Fruit fly (Drosophila melanogaster) whole organism, embryonic: Measurements from ENCODE around the gene Cyp4ac3.

Experiments used
- ATbp ChIP-seq: fragments of 200-800 bp; sonication (Bioruptor generic); optimal IDR thresholded peaks from 2 replicates; lab custom pipeline; 2017; ENCODE audit warnings: missing biosample characterization, mild to moderate bottlenecking, missing genetic modification characterization, missing genetic modification reagents
- Abd-B ChIP-seq: fragments of 200-800 bp; sonication (Bioruptor generic); optimal IDR thresholded peaks from 2 replicates; lab custom pipeline; 2018; ENCODE audit warnings: missing biosample characterization, mild to moderate bottlenecking, missing genetic modification characterization, moderate library complexity
- Bteb2 ChIP-seq: fragments of 200-800 bp; sonication (Bioruptor generic); optimal IDR thresholded peaks from 2 replicates; lab custom pipeline; 2016; ENCODE audit warnings: missing biosample characterization, missing genetic modification characterization
- CG10321 ChIP-seq: fragments of 200-800 bp; sonication (Bioruptor generic); IDR thresholded peaks from 2 replicates; pipeline ENCODE4 v1.3.6; 2022; ENCODE audit warnings: missing biosample characterization, missing genetic modification characterization
- CG10959 ChIP-seq: fragments of 200-800 bp; sonication (Bioruptor generic); IDR thresholded peaks from 2 replicates; pipeline ENCODE4 v1.3.6; 2022; ENCODE audit warnings: missing biosample characterization, missing genetic modification characterization
- CG10979 ChIP-seq: fragments of 200-800 bp; sonication (Bioruptor generic); optimal IDR thresholded peaks from 2 replicates; lab custom pipeline; 2018; ENCODE audit warnings: missing biosample characterization, mild to moderate bottlenecking, missing genetic modification characterization, moderate library complexity
- CG11504 ChIP-seq: fragments of 200-800 bp; sonication (Bioruptor generic); optimal IDR thresholded peaks from 3 replicates; lab custom pipeline; 2019; ENCODE audit warnings: missing biosample characterization, mild to moderate bottlenecking, missing genetic modification characterization, moderate library complexity
- CG11723 ChIP-seq: fragments of 200-800 bp; sonication (Bioruptor generic); optimal IDR thresholded peaks from 2 replicates; lab custom pipeline; 2017; ENCODE audit warnings: missing biosample characterization, mild to moderate bottlenecking, missing genetic modification characterization
- CG12219 ChIP-seq: fragments of 200-800 bp; sonication (Bioruptor generic); optimal IDR thresholded peaks from 3 replicates; lab custom pipeline; 2018; ENCODE audit warnings: missing biosample characterization, mild to moderate bottlenecking, missing genetic modification characterization
- CG14014 ChIP-seq: fragments of 200-800 bp; sonication (Bioruptor generic); IDR thresholded peaks from 2 replicates; pipeline ENCODE4 v1.3.6; 2022; ENCODE audit warnings: missing biosample characterization, missing genetic modification characterization
- CG15479 ChIP-seq: fragments of 200-800 bp; sonication (Bioruptor generic); optimal IDR thresholded peaks from 3 replicates; lab custom pipeline; 2019; ENCODE audit warnings: missing biosample characterization, mild to moderate bottlenecking, missing genetic modification characterization, moderate library complexity
- CG18764 ChIP-seq: fragments of 200-800 bp; sonication (Bioruptor generic); optimal IDR thresholded peaks from 3 replicates; lab custom pipeline; 2016; ENCODE audit warnings: missing biosample characterization, missing genetic modification characterization
- CG31441 ChIP-seq: fragments of 200-800 bp; sonication (Bioruptor generic); IDR thresholded peaks from 2 replicates; pipeline ENCODE4 v1.3.6; 2022; ENCODE audit warnings: missing biosample characterization, missing genetic modification characterization
- CG34422 ChIP-seq: fragments of 200-800 bp; sonication (Bioruptor generic); IDR thresholded peaks from 3 replicates; pipeline ENCODE4 v1.3.6; 2022; ENCODE audit warnings: missing biosample characterization, missing genetic modification characterization
- CG42726 ChIP-seq: fragments of 200-800 bp; sonication (Bioruptor generic); IDR thresholded peaks from 2 replicates; pipeline ENCODE4 v1.3.6; 2022; ENCODE audit warnings: missing biosample characterization, missing genetic modification characterization; ENCODE audit not compliant: partially characterized antibody
- CG5953 ChIP-seq: fragments of 200-800 bp; sonication (Bioruptor generic); IDR thresholded peaks from 2 replicates; pipeline ENCODE4 v1.3.6; 2022; ENCODE audit warnings: missing biosample characterization, missing genetic modification characterization
- CG6654 ChIP-seq: fragments of 200-800 bp; sonication (Bioruptor generic); optimal IDR thresholded peaks from 2 replicates; lab custom pipeline; 2017; ENCODE audit warnings: missing biosample characterization, mild to moderate bottlenecking, missing genetic modification characterization
- CG8388 ChIP-seq: fragments of 200-800 bp; sonication (Bioruptor generic); optimal IDR thresholded peaks from 2 replicates; lab custom pipeline; 2019; ENCODE audit warnings: missing biosample characterization, mild to moderate bottlenecking, missing genetic modification characterization, moderate library complexity
- CG9932 ChIP-seq: fragments of 200-800 bp; sonication (Bioruptor generic); IDR thresholded peaks from 2 replicates; pipeline ENCODE4 v1.3.6; 2022; ENCODE audit warnings: missing biosample characterization, missing genetic modification characterization
- CrebB ChIP-seq: fragments of 200-800 bp; sonication (Bioruptor generic); optimal IDR thresholded peaks from 3 replicates; lab custom pipeline; 2018; ENCODE audit warnings: missing biosample characterization, mild to moderate bottlenecking, missing genetic modification characterization
- Dip2 ChIP-seq: fragments of 200-800 bp; sonication (Bioruptor generic); IDR thresholded peaks from 2 replicates; pipeline ENCODE4 v1.3.6; 2022; ENCODE audit warnings: missing biosample characterization, missing genetic modification characterization
- Doc2 ChIP-seq: fragments of 200-800 bp; sonication (Bioruptor generic); IDR thresholded peaks from 2 replicates; pipeline ENCODE4 v1.3.6; 2022; ENCODE audit warnings: missing biosample characterization, missing genetic modification characterization
- Elba2 ChIP-seq: fragments of 200-800 bp; sonication (Bioruptor generic); optimal IDR thresholded peaks from 3 replicates; lab custom pipeline; 2016; ENCODE audit warnings: missing biosample characterization, missing genetic modification characterization
- HLHmδ ChIP-seq: fragments of 200-800 bp; sonication (Bioruptor generic); optimal IDR thresholded peaks from 2 replicates; lab custom pipeline; 2018; ENCODE audit warnings: missing biosample characterization, mild to moderate bottlenecking, missing genetic modification characterization, moderate library complexity
- MTF-1 ChIP-seq: fragments of 200-800 bp; sonication (Bioruptor generic); optimal IDR thresholded peaks from 2 replicates; lab custom pipeline; 2018; ENCODE audit warnings: missing biosample characterization, mild to moderate bottlenecking, missing genetic modification characterization, borderline replicate concordance
- Mes4 ChIP-seq: fragments of 200-800 bp; sonication (Bioruptor generic); optimal IDR thresholded peaks from 2 replicates; lab custom pipeline; 2016; ENCODE audit warnings: missing biosample characterization, missing genetic modification characterization
- Mrtf ChIP-seq: fragments of 200-800 bp; sonication (Bioruptor generic); IDR thresholded peaks from 3 replicates; pipeline ENCODE4 v1.3.6; 2022; ENCODE audit warnings: missing biosample characterization, missing genetic modification characterization
- NC2α ChIP-seq: fragments of 200-800 bp; sonication (Bioruptor generic); optimal IDR thresholded peaks from 2 replicates; lab custom pipeline; 2016; ENCODE audit warnings: missing biosample characterization, missing genetic modification characterization
- NC2β ChIP-seq: fragments of 200-800 bp; sonication (Bioruptor generic); optimal IDR thresholded peaks from 2 replicates; lab custom pipeline; 2016; ENCODE audit warnings: missing biosample characterization, missing genetic modification characterization
- Nf-YC ChIP-seq: fragments of 200-800 bp; optimal IDR thresholded peaks from 3 replicates; lab custom pipeline; 2019; ENCODE audit warnings: missing biosample characterization, mild to moderate bottlenecking, missing genetic modification characterization, moderate library complexity
- Taf1 ChIP-seq: fragments of 200-800 bp; sonication (Bioruptor generic); IDR thresholded peaks from 2 replicates; pipeline ENCODE4 v1.3.6; 2022; ENCODE audit warnings: missing biosample characterization, missing genetic modification characterization
- bbx ChIP-seq: fragments of 200-800 bp; sonication (Bioruptor generic); IDR thresholded peaks from 2 replicates; pipeline ENCODE4 v1.3.6; 2022; ENCODE audit warnings: missing biosample characterization, missing genetic modification characterization; ENCODE audit not compliant: partially characterized antibody
- bcd ChIP-seq: fragments of 200-800 bp; sonication (Bioruptor generic); optimal IDR thresholded peaks from 2 replicates; lab custom pipeline; 2017; ENCODE audit warnings: missing biosample characterization, mild to moderate bottlenecking, missing genetic modification characterization
- bowl ChIP-seq: fragments of 200-800 bp; sonication (Bioruptor generic); IDR thresholded peaks from 2 replicates; pipeline ENCODE4 v1.3.6; 2022; ENCODE audit warnings: missing biosample characterization, missing genetic modification characterization
- dan ChIP-seq: fragments of 200-800 bp; sonication (Bioruptor generic); IDR thresholded peaks from 2 replicates; pipeline ENCODE4 v1.3.6; 2022; ENCODE audit warnings: missing biosample characterization, missing genetic modification characterization
- emc ChIP-seq: fragments of 200-800 bp; sonication (Bioruptor generic); optimal IDR thresholded peaks from 2 replicates; lab custom pipeline; 2016; ENCODE audit warnings: missing biosample characterization, missing genetic modification characterization
- fd3F ChIP-seq: fragments of 200-800 bp; sonication (Bioruptor generic); optimal IDR thresholded peaks from 2 replicates; lab custom pipeline; 2018; ENCODE audit warnings: missing biosample characterization, mild to moderate bottlenecking, missing genetic modification characterization, moderate library complexity
- fd96Cb ChIP-seq: fragments of 200-800 bp; sonication (Bioruptor generic); optimal IDR thresholded peaks from 2 replicates; lab custom pipeline; 2018; ENCODE audit warnings: missing biosample characterization, mild to moderate bottlenecking, missing genetic modification characterization, moderate library complexity
- grn ChIP-seq: fragments of 200-800 bp; sonication (Bioruptor generic); optimal IDR thresholded peaks from 3 replicates; lab custom pipeline; 2017; ENCODE audit warnings: missing biosample characterization, missing genetic modification characterization
- ham ChIP-seq: fragments of 200-800 bp; sonication (Bioruptor generic); IDR thresholded peaks from 2 replicates; pipeline ENCODE4 v1.3.6; 2022; ENCODE audit warnings: missing biosample characterization, missing genetic modification characterization
- hkb ChIP-seq, 2 experiments: fragments of 200-800 bp in 1 of 2; fragments of >200 bp in 1 of 2; sonication (Bioruptor generic) in 1 of 2; IDR thresholded peaks in 1 of 2; optimal IDR thresholded peaks in 1 of 2; 2 replicates each; pipeline versions ENCODE4 v1.3.6 to Lab custom; 2017 to 2022; ENCODE audit warnings: missing biosample characterization in 1 of 2, missing genetic modification characterization in 1 of 2
- kni ChIP-seq: fragments of 200-800 bp; sonication (Bioruptor generic); optimal IDR thresholded peaks from 3 replicates; lab custom pipeline; 2017; ENCODE audit warnings: mild to moderate bottlenecking, missing biosample characterization, missing genetic modification reagents, missing genetic modification characterization
- lmd ChIP-seq: fragments of 200-800 bp; sonication (Bioruptor generic); IDR thresholded peaks from 2 replicates; pipeline ENCODE4 v1.3.6; 2022; ENCODE audit warnings: missing biosample characterization, missing genetic modification characterization
- org-1 ChIP-seq: fragments of 200-800 bp; sonication (Bioruptor generic); optimal IDR thresholded peaks from 2 replicates; lab custom pipeline; 2017; ENCODE audit warnings: missing biosample characterization, missing genetic modification characterization
- pros ChIP-seq: fragments of 200-800 bp; sonication (Bioruptor generic); optimal IDR thresholded peaks from 3 replicates; lab custom pipeline; 2019; ENCODE audit warnings: missing biosample characterization, mild to moderate bottlenecking, missing genetic modification characterization, moderate library complexity
- repo ChIP-seq: fragments of 200-800 bp; sonication (Bioruptor generic); optimal IDR thresholded peaks from 2 replicates; lab custom pipeline; 2016; ENCODE audit warnings: missing biosample characterization, missing genetic modification characterization
- rib ChIP-seq: fragments of 200-800 bp; sonication (Bioruptor generic); IDR thresholded peaks from 2 replicates; pipeline ENCODE4 v1.3.6; 2022; ENCODE audit warnings: missing biosample characterization, missing genetic modification characterization
- tll ChIP-seq, 2 experiments: fragments of 200-800 bp in 1 of 2; fragments of >200 bp in 1 of 2; sonication (Bioruptor generic) in 1 of 2; optimal IDR thresholded peaks; 2 replicates each; lab custom pipeline; 2017 to 2019; ENCODE audit warnings: missing biosample characterization in 2 of 2, missing genetic modification characterization in 2 of 2, mild to moderate bottlenecking in 1 of 2, moderate library complexity in 1 of 2
- toy ChIP-seq: fragments of 200-800 bp; sonication (Bioruptor generic); IDR thresholded peaks from 2 replicates; pipeline ENCODE4 v1.3.6; 2022; ENCODE audit warnings: missing biosample characterization, missing genetic modification characterization
- zfh1 ChIP-seq: fragments of 200-800 bp; sonication (Bioruptor generic); IDR thresholded peaks from 3 replicates; pipeline ENCODE4 v1.3.6; 2022; ENCODE audit warnings: missing biosample characterization, missing genetic modification characterization

The Cyp4ac3 gene

dm6 chr2L:5292977-5293513 lies 24.7 kb downstream of the Cyp4ac3 start (continued):
- TF ChIP-seq CG6654 (peak; percentile 54), MTF-1 (GFP tag; lab: Kevin White, UChicago) (peak; percentile 28), NC2β (GFP tag; lab: Kevin White, UChicago) (peak; percentile 65), CG10321 (peak; percentile 32; the same call in 1 of the 2 replicates), kni (GFP tag; lab: Kevin White, UChicago) (peak; percentile 31), CrebB (tag; lab: Kevin White, UChicago) (peak; percentile 41), CG8388 (peak; percentile 85), Taf1 (GFP tag; lab: Robert Waterston, UW) (no peak), lmd (GFP tag; lab: Robert Waterston, UW) (peak; percentile 61), CG42726 (GFP tag; lab: Robert Waterston, UW) (no peak), CG9932 (GFP tag; lab: Robert Waterston, UW) (no peak), Elba2 (peak; percentile 59), Doc2 (GFP tag; lab: Robert Waterston, UW) (no peak), Abd-B (GFP tag; lab: Kevin White, UChicago) (peak; percentile 31), hkb (optimal IDR thresholded peaks at IDR 0.05; lab: Kevin White, UChicago) (no peak), hkb (GFP tag; IDR thresholded peaks at IDR 0.05; lab: Robert Waterston, UW) (peak; percentile 81), Nf-YC (tag; lab: Kevin White, UChicago) (peak; percentile 48), CG12219 (peak; percentile 75), CG18764 (peak; percentile 44), CG15479 (peak; percentile 20), fd96Cb (peak; percentile 85), grn (GFP tag; lab: Kevin White, UChicago) (no peak), ham (GFP tag; lab: Robert Waterston, UW) (no peak), emc (GFP tag; lab: Kevin White, UChicago) (no peak), repo (GFP tag; lab: Kevin White, UChicago) (peak; percentile 19), CG5953 (GFP tag; lab: Robert Waterston, UW) (no peak), bowl (GFP tag; lab: Robert Waterston, UW) (no peak), fd3F (GFP tag; lab: Kevin White, UChicago) (no peak), zfh1 (GFP tag; lab: Robert Waterston, UW) (peak; percentile 82), HLHmδ (GFP tag; lab: Kevin White, UChicago) (peak; percentile 35), CG34422 (0 out of 3 replicates have a peak, but pooled peaks have one; percentile 36), CG14014 (peak; percentile 50; the same call in 1 of the 2 replicates), CG31441 (GFP tag; lab: Robert Waterston, UW) (peak; percentile 82), ATbp (GFP tag; lab: Kevin White, UChicago) (peak; percentile 71), Dip2 (GFP tag; lab: Robert Waterston, UW) (no peak), pros (GFP tag; lab: Kevin White, UChicago) (no peak), CG11504 (tag; lab: Kevin White, UChicago) (peak; percentile 85), bcd (peak; percentile 62), CG11723 (GFP tag; lab: Kevin White, UChicago) (peak; percentile 62), org-1 (GFP tag; lab: Kevin White, UChicago) (peak; percentile 62), dan (no peak), rib (GFP tag; lab: Robert Waterston, UW) (no peak), Mes4 (GFP tag; lab: Kevin White, UChicago) (peak; percentile 62), NC2α (GFP tag; lab: Kevin White, UChicago) (peak; percentile 44), CG10979 (tag; lab: Kevin White, UChicago) (peak; percentile 91), Mrtf (peak; percentile 31; the same call in 1 of the 3 replicates), tll (GFP tag; optimal IDR thresholded peaks at IDR 0.05; lab: Kevin White, UChicago) (peak in 1 of 2 experiments; percentile 22), Bteb2 (peak; percentile 40), bbx (no peak), CG10959 (GFP tag; lab: Robert Waterston, UW) (peak; percentile 58; the same call in 1 of the 2 replicates), toy (no peak)
